Fruit fly (Drosophila melanogaster) whole organism, pupa: ENCODE results near the gene CG7606.
A peak's percentile ranks its signal among the peaks of the same experiment; 100 is the strongest.

ENCODE experiments used
- CG10348 ChIP-seq: fragments of 200-800 bp; sonication (Bioruptor generic); IDR thresholded peaks from 2 replicates; pipeline ENCODE4 v1.3.6; 2022; ENCODE audit warnings: missing biosample characterization, missing genetic modification characterization
- CG12605 ChIP-seq: fragments of 200-800 bp; sonication (Bioruptor generic); IDR thresholded peaks from 2 replicates; pipeline ENCODE4 v1.3.6; 2022; ENCODE audit warnings: missing biosample characterization, missing genetic modification characterization
- CG13204 ChIP-seq: fragments of 200-800 bp; sonication (Bioruptor generic); optimal IDR thresholded peaks from 2 replicates; lab custom pipeline; 2018; ENCODE audit warnings: missing biosample characterization, mild to moderate bottlenecking, missing genetic modification characterization, moderate library complexity
- CG14655 ChIP-seq: fragments of 200-800 bp; sonication (Bioruptor generic); optimal IDR thresholded peaks from 3 replicates; lab custom pipeline; 2017; ENCODE audit warnings: mild to moderate bottlenecking, missing biosample characterization, missing genetic modification reagents, missing genetic modification characterization
- CG15710 ChIP-seq: fragments of 200-800 bp; sonication (Bioruptor generic); optimal IDR thresholded peaks from 2 replicates; lab custom pipeline; 2018; ENCODE audit warnings: missing biosample characterization, mild to moderate bottlenecking, missing genetic modification characterization, moderate library complexity
- CG17806 ChIP-seq: fragments of 200-800 bp; sonication (Bioruptor generic); optimal IDR thresholded peaks from 2 replicates; lab custom pipeline; 2018; ENCODE audit warnings: missing biosample characterization, mild to moderate bottlenecking, missing genetic modification characterization, moderate library complexity
- CG32121 ChIP-seq: fragments of 200-800 bp; sonication (Bioruptor generic); IDR thresholded peaks from 2 replicates; pipeline ENCODE4 v1.3.6; 2022; ENCODE audit warnings: missing biosample characterization, missing genetic modification characterization
- CG34367 ChIP-seq: fragments of 200-800 bp; sonication (Bioruptor generic); optimal IDR thresholded peaks from 2 replicates; lab custom pipeline; 2018; ENCODE audit warnings: missing biosample characterization, mild to moderate bottlenecking, missing genetic modification characterization
- CG4496 ChIP-seq: fragments of 200-800 bp; sonication (Bioruptor generic); IDR thresholded peaks from 3 replicates; pipeline ENCODE4 v1.3.6; 2022; ENCODE audit warnings: missing biosample characterization, missing genetic modification characterization
- CG8159 ChIP-seq: fragments of 200-800 bp; sonication (Bioruptor generic); optimal IDR thresholded peaks from 3 replicates; lab custom pipeline; 2018; ENCODE audit warnings: missing biosample characterization, mild to moderate bottlenecking, missing genetic modification characterization, moderate library complexity
- CG8301 ChIP-seq: fragments of 200-800 bp; sonication (Bioruptor generic); optimal IDR thresholded peaks from 2 replicates; lab custom pipeline; 2018; ENCODE audit warnings: missing biosample characterization, mild to moderate bottlenecking, missing genetic modification characterization
- CG9948 ChIP-seq: fragments of 200-800 bp; sonication (Bioruptor generic); optimal IDR thresholded peaks from 2 replicates; lab custom pipeline; 2018; ENCODE audit warnings: missing biosample characterization, mild to moderate bottlenecking, missing genetic modification characterization, moderate library complexity
- D1 ChIP-seq: fragments of 200-800 bp; sonication (Bioruptor generic); optimal IDR thresholded peaks from 2 replicates; lab custom pipeline; 2018; ENCODE audit warnings: missing biosample characterization, mild to moderate bottlenecking, missing genetic modification characterization, moderate library complexity
- EcR ChIP-seq: fragments of 200-800 bp; sonication (Bioruptor generic); optimal IDR thresholded peaks from 3 replicates; lab custom pipeline; 2019; ENCODE audit warnings: missing biosample characterization, missing genetic modification characterization, mild to moderate bottlenecking, moderate library complexity, missing genetic modification reagents
- Ets98B ChIP-seq: fragments of 200-800 bp; sonication (Bioruptor generic); IDR thresholded peaks from 2 replicates; pipeline ENCODE4 v1.3.6; 2022; ENCODE audit warnings: missing biosample characterization, missing genetic modification characterization
- Pif1A ChIP-seq: fragments of 200-800 bp; sonication (Bioruptor generic); optimal IDR thresholded peaks from 3 replicates; lab custom pipeline; 2016; ENCODE audit warnings: missing biosample characterization, missing genetic modification characterization
- Pif1B ChIP-seq: fragments of 200-800 bp; sonication (Bioruptor generic); optimal IDR thresholded peaks from 3 replicates; lab custom pipeline; 2016; ENCODE audit warnings: missing biosample characterization, missing genetic modification characterization
- Snoo ChIP-seq: fragments of 200-800 bp; sonication (Bioruptor generic); optimal IDR thresholded peaks from 3 replicates; lab custom pipeline; 2017; ENCODE audit warnings: missing biosample characterization, mild to moderate bottlenecking, missing genetic modification characterization, inconsistent platforms
- fd96Ca ChIP-seq: fragments of 200-800 bp; sonication (Bioruptor generic); IDR thresholded peaks from 3 replicates; pipeline ENCODE4 v1.3.6; 2022; ENCODE audit warnings: missing biosample characterization, missing genetic modification characterization
- gl ChIP-seq: fragments of 200-800 bp; sonication (Bioruptor generic); optimal IDR thresholded peaks from 2 replicates; lab custom pipeline; 2018; ENCODE audit warnings: missing biosample characterization, mild to moderate bottlenecking, missing genetic modification characterization
- rn ChIP-seq: fragments of 200-800 bp; sonication (Bioruptor generic); IDR thresholded peaks from 2 replicates; pipeline ENCODE4 v1.3.6; 2022; ENCODE audit warnings: missing biosample characterization, missing genetic modification characterization

CG7606 gene

dm6 chr3R:17596236-17596635 lies at the start of gene CG7606:
Gene CG7606, plus strand, starts transcription at chr3R:17596536.
- TF ChIP-seq Ets98B (GFP tag; lab: Robert Waterston, UW) = no peak
- no peak for TF ChIP-seq EcR

DNA sequence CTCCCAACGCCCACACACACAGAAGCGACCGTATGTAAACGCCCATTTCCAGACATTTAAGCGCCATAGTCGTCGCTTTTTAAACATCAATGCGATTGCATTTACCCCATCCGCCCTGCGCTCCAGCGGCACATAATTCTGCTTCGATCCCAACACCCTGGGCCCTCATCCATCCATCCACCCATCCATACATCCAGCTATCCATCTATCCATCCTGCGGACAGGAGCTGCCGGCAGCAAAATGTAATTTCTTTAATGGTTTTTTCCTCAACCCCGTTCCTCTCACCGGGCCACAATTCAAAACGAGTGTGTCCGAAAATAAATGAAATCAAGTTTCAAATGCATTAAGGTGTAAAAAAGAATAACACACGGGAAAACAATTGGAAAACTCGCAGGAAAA lies 46.4 kb upstream of the CG7606 start:
- TF ChIP-seq CG34367 (tag; lab: Kevin White, UChicago) (no peak), Ets98B (GFP tag; lab: Robert Waterston, UW) (no peak), CG12605 (GFP tag; lab: Robert Waterston, UW) (no peak), gl (tag; lab: Kevin White, UChicago) (no peak), rn (GFP tag; lab: Robert Waterston, UW) (no peak), CG10348 (GFP tag; lab: Robert Waterston, UW) (no peak), CG15710 (tag; lab: Kevin White, UChicago) (no peak), CG14655 (GFP tag; lab: Kevin White, UChicago) (no peak), CG8159 (tag; lab: Kevin White, UChicago) (no peak), D1 (tag; lab: Kevin White, UChicago) (no peak), CG9948 (tag; lab: Kevin White, UChicago) (no peak), Snoo (tag; lab: Kevin White, UChicago) (no peak), CG13204 (GFP tag; lab: Kevin White, UChicago) (no peak), CG8301 (tag; lab: Kevin White, UChicago) (no peak), fd96Ca (GFP tag; lab: Robert Waterston, UW) (no peak), CG32121 (GFP tag; lab: Robert Waterston, UW) (no peak), CG17806 (tag; lab: Kevin White, UChicago) (no peak), Pif1A (GFP tag; lab: Kevin White, UChicago) (no peak)

DNA sequence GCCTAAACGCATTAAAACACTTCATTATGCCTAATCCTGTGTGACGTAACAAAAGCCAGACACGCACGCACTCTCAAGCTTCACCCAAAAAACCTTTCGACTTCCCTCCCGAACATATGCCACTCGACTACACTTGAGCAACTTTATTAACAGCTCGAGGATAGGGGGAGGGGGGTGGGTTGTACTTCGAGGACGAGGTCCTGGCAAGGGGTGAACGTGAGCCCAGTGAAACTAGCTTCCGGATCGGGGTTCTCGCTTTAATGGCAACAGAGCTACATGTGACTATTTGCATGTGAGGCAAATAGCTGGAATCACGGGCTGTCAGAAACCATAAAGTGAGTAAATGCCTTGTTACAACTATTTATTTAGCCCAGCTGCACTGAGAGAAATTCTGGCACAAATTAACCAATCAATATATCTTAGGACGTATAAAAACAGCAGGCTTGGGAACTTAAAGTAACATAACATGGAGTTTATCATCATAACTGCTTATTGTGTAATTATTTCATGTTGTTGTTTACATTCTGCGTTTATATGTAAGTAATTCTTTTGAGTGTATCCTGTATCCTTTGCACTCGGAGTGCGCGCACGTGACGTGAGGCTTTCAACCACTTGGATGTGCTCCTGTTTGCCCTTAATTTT lies 45.4 kb upstream of the CG7606 start:
- TF ChIP-seq rn (GFP tag; lab: Robert Waterston, UW) (no peak), D1 (tag; lab: Kevin White, UChicago) (no peak), fd96Ca (GFP tag; lab: Robert Waterston, UW) (no peak), CG13204 (GFP tag; lab: Kevin White, UChicago) (no peak), Pif1A (GFP tag; lab: Kevin White, UChicago) (no peak), gl (tag; lab: Kevin White, UChicago) (no peak), CG9948 (tag; lab: Kevin White, UChicago) (no peak), CG14655 (GFP tag; lab: Kevin White, UChicago) (no peak), CG12605 (GFP tag; lab: Robert Waterston, UW) (no peak), EcR (no peak), Snoo (tag; lab: Kevin White, UChicago) (no peak), CG15710 (tag; lab: Kevin White, UChicago) (no peak), CG17806 (tag; lab: Kevin White, UChicago) (no peak)

DNA sequence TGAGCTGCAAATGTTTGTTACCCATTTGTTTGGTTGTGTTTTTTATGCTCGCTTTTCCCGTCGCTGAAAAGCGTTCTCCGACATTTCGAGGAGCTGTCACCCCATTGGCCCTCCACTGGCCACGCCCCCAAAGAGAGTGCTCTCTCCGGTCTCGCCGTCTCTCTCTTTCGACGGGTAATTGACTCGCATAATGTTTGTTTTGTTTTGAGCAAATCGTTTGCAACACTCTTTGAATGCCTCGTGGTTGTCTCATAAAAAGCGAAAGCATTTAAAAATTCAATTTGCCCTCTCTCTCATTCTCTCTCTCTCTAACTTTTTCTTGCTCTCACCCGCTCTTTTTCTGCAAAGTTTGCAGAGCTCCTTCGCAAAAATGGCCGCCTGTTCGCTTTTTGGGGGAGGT lies 38.8 kb upstream of the CG7606 start:
- no peak for TF ChIP-seq CG8301 (tag; lab: Kevin White, UChicago)
- TF ChIP-seq fd96Ca (GFP tag; lab: Robert Waterston, UW) = 0 out of 3 replicates have a peak, but pooled peaks have one; percentile 20

- TF ChIP-seq CG34367 (tag; lab: Kevin White, UChicago) = no peak
- TF ChIP-seq Pif1A (GFP tag; lab: Kevin White, UChicago) = no peak
- TF ChIP-seq CG32121 (GFP tag; lab: Robert Waterston, UW) = no peak
- no peak for TF ChIP-seq Ets98B (GFP tag; lab: Robert Waterston, UW)
- no peak for TF ChIP-seq CG4496 (GFP tag; lab: Robert Waterston, UW)
- no peak for TF ChIP-seq CG9948 (tag; lab: Kevin White, UChicago)
- no peak for TF ChIP-seq CG15710 (tag; lab: Kevin White, UChicago)
- TF ChIP-seq CG14655 (GFP tag; lab: Kevin White, UChicago) = no peak
- no peak for TF ChIP-seq D1 (tag; lab: Kevin White, UChicago)
- no peak for TF ChIP-seq CG10348 (GFP tag; lab: Robert Waterston, UW)
- no peak for TF ChIP-seq gl (tag; lab: Kevin White, UChicago)
- no peak for TF ChIP-seq fd96Ca (GFP tag; lab: Robert Waterston, UW)
- no peak for TF ChIP-seq CG13204 (GFP tag; lab: Kevin White, UChicago)
- no peak for TF ChIP-seq EcR
- no peak for TF ChIP-seq CG17806 (tag; lab: Kevin White, UChicago)
- TF ChIP-seq, all 21 proteins: peak for 0
Measured at dm6 chr3R:17558630-17559029, 37.7 kb upstream of the CG7606 start, which contains the start of gene Hmx. Gene Hmx, plus strand, starts transcription at chr3R:17558930.

- no peak for TF ChIP-seq CG32121 (GFP tag; lab: Robert Waterston, UW)
- TF ChIP-seq CG8159 (tag; lab: Kevin White, UChicago) = peak; percentile 37
- no peak for TF ChIP-seq EcR
- TF ChIP-seq, all 21 proteins: peak for 1
Measured at dm6 chr3R:17561175-17561574, 35.2 kb upstream of the CG7606 start.

- TF ChIP-seq CG8159 (tag; lab: Kevin White, UChicago) (no peak), CG32121 (GFP tag; lab: Robert Waterston, UW) (no peak), rn (GFP tag; lab: Robert Waterston, UW) (no peak), CG10348 (GFP tag; lab: Robert Waterston, UW) (no peak), Ets98B (GFP tag; lab: Robert Waterston, UW) (no peak), Pif1A (GFP tag; lab: Kevin White, UChicago) (no peak), CG34367 (tag; lab: Kevin White, UChicago) (no peak), EcR (no peak), CG17806 (tag; lab: Kevin White, UChicago) (no peak), CG14655 (GFP tag; lab: Kevin White, UChicago) (no peak), CG9948 (tag; lab: Kevin White, UChicago) (no peak), fd96Ca (GFP tag; lab: Robert Waterston, UW) (no peak), CG13204 (GFP tag; lab: Kevin White, UChicago) (no peak), D1 (tag; lab: Kevin White, UChicago) (no peak), Snoo (tag; lab: Kevin White, UChicago) (no peak), CG15710 (tag; lab: Kevin White, UChicago) (no peak), gl (tag; lab: Kevin White, UChicago) (no peak), Pif1B (GFP tag; lab: Kevin White, UChicago) (no peak), CG4496 (GFP tag; lab: Robert Waterston, UW) (no peak)
Measured at dm6 chr3R:17564837-17565236, 31.5 kb upstream of the CG7606 start.
